Fruit fly (Drosophila melanogaster): Measurements from ENCODE around the gene CG31441.

CG31441 gene

DNA sequence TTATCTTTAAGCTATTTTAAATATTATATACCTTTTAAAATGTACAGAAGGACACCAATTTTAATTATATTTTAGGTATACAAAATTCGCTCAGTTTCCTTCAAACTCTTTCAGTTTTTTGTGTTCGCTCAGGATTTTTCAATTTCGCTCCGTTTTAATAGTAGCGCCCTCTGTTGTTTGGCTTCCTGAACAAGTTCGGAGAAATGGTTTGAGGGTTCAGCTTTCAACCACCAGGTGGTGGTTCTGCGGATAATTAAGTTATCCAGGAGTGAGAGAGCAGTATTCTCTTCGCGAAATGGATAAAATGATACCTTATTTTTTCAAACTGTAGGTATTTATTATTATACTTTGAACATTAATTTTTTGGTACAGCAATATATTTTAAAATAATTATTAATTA, 32.9 kb downstream of the CG31441 start (continued):
- TF ChIP-seq da (GFP tag; optimal IDR thresholded peaks at IDR 0.05) = no peak
- TF ChIP-seq amos (GFP tag; IDR thresholded peaks at IDR 0.05; ENCODE audit: partially characterized antibody) = no peak
- TF ChIP-seq CG12219 (GFP tag; optimal IDR thresholded peaks at IDR 0.05) = peak; percentile 84
- TF ChIP-seq CG17612 (GFP tag; IDR thresholded peaks at IDR 0.05) = no peak
- no peak for TF ChIP-seq schlank (tag; optimal IDR thresholded peaks at IDR 0.05)
- TF ChIP-seq Mrtf (GFP tag; IDR thresholded peaks at IDR 0.05) = no peak; the same call in 2 of the 3 replicates
- no peak for TF ChIP-seq Dbx (GFP tag; IDR thresholded peaks at IDR 0.05)
- peak; percentile 45 for TF ChIP-seq CG31365 (tag; optimal IDR thresholded peaks at IDR 0.05)
- TF ChIP-seq zen2 (GFP tag; IDR thresholded peaks at IDR 0.05; ENCODE audit: partially characterized antibody) = no peak
- no peak for TF ChIP-seq hb (GFP tag; IDR thresholded peaks at IDR 0.05; ENCODE audit: partially characterized antibody)
- no peak for TF ChIP-seq ham (GFP tag; IDR thresholded peaks at IDR 0.05)
- no peak for TF ChIP-seq CG3838 (GFP tag; optimal IDR thresholded peaks at IDR 0.05)
- TF ChIP-seq Trl (optimal IDR thresholded peaks at IDR 0.05) = peak in 1 of 2 experiments; percentile 44
- peak; percentile 73 for TF ChIP-seq Trl (GFP tag; optimal IDR thresholded peaks at IDR 0.05)
- peak; percentile 13; the same call in 1 of the 3 replicates for TF ChIP-seq CG34422 (GFP tag; IDR thresholded peaks at IDR 0.05)
- TF ChIP-seq CG13123 (GFP tag; optimal IDR thresholded peaks at IDR 0.05) = no peak
- TF ChIP-seq ap (GFP tag; IDR thresholded peaks at IDR 0.05) = no peak
- TF ChIP-seq YL-1 (GFP tag; optimal IDR thresholded peaks at IDR 0.05) = peak; percentile 29
- TF ChIP-seq Myb (GFP tag; optimal IDR thresholded peaks at IDR 0.05) = peak; percentile 13
- TF ChIP-seq CG32532 (GFP tag; IDR thresholded peaks at IDR 0.05) = peak; percentile 77; the same call in 1 of the 2 replicates
- peak; percentile 72 for TF ChIP-seq Xbp1 (GFP tag; optimal IDR thresholded peaks at IDR 0.05)
- TF ChIP-seq CG12104 (GFP tag; optimal IDR thresholded peaks at IDR 0.05) = peak; percentile 48
- TF ChIP-seq CG7271 (tag; optimal IDR thresholded peaks at IDR 0.05) = peak; percentile 88
- TF ChIP-seq CG2712 (tag; optimal IDR thresholded peaks at IDR 0.05) = peak; percentile 79
- TF ChIP-seq pfk (GFP tag; optimal IDR thresholded peaks at IDR 0.05) = peak; percentile 59
- peak; percentile 56 for TF ChIP-seq CG2202 (tag; optimal IDR thresholded peaks at IDR 0.05)
- TF ChIP-seq oc (tag; optimal IDR thresholded peaks at IDR 0.05) = no peak
- no peak for TF ChIP-seq Abd-B (GFP tag; optimal IDR thresholded peaks at IDR 0.05)
- no peak for TF ChIP-seq Dip2 (GFP tag; IDR thresholded peaks at IDR 0.05)
- TF ChIP-seq fd3F (GFP tag; optimal IDR thresholded peaks at IDR 0.05) = no peak
- TF ChIP-seq Ets97D (GFP tag; optimal IDR thresholded peaks at IDR 0.05) = no peak
- no peak for TF ChIP-seq Sox102F (GFP tag; optimal IDR thresholded peaks at IDR 0.05)
- 0 out of 3 replicates have a peak, but pooled peaks have one; percentile 13 for TF ChIP-seq so (GFP tag; IDR thresholded peaks at IDR 0.05)
- no peak for TF ChIP-seq kni (GFP tag; optimal IDR thresholded peaks at IDR 0.05)
- no peak for TF ChIP-seq nerfin-1 (tag; optimal IDR thresholded peaks at IDR 0.05)
- no peak for TF ChIP-seq Hr39 (optimal IDR thresholded peaks at IDR 0.05)
- no peak for TF ChIP-seq ttk (GFP tag; IDR thresholded peaks at IDR 0.05)
- peak; percentile 3 for TF ChIP-seq Camta (GFP tag; optimal IDR thresholded peaks at IDR 0.05)
- no peak for TF ChIP-seq CG2129 (GFP tag; IDR thresholded peaks at IDR 0.05; ENCODE audit: partially characterized antibody)
- TF ChIP-seq lola (GFP tag; optimal IDR thresholded peaks at IDR 0.05) = no peak
- TF ChIP-seq Bdp1 (GFP tag; optimal IDR thresholded peaks at IDR 0.05) = peak; percentile 38
- peak; percentile 62 for TF ChIP-seq Nf-YC (tag; optimal IDR thresholded peaks at IDR 0.05)
- TF ChIP-seq CG4360 (GFP tag; IDR thresholded peaks at IDR 0.05) = no peak
- 0 out of 2 replicates have a peak, but pooled peaks have one; percentile 32 for TF ChIP-seq HLH3B (GFP tag; IDR thresholded peaks at IDR 0.05)
- TF ChIP-seq Nf-YA (GFP tag; IDR thresholded peaks at IDR 0.05) = no peak
- TF ChIP-seq Fer1 (GFP tag; optimal IDR thresholded peaks at IDR 0.05) = no peak
- no peak for TF ChIP-seq dati (GFP tag; IDR thresholded peaks at IDR 0.05)
- no peak for TF ChIP-seq Poxn (GFP tag; IDR thresholded peaks at IDR 0.05)
- no peak for TF ChIP-seq Gug (GFP tag; IDR thresholded peaks at IDR 0.05)
- peak; percentile 77 for TF ChIP-seq CG8359 (GFP tag; optimal IDR thresholded peaks at IDR 0.05; ENCODE audit: borderline replicate concordance)
- peak; percentile 74 for TF ChIP-seq Meics (GFP tag; optimal IDR thresholded peaks at IDR 0.05)
- TF ChIP-seq gfzf (GFP tag; optimal IDR thresholded peaks at IDR 0.05) = no peak

Data from whole organism, embryonic.